Fruit fly (Drosophila melanogaster): ENCODE data around the gene CG31817.

dm6 chr2L:16374691-16375090 is 37.0 kb upstream of the CG31817 start:
- TF ChIP-seq ttk (optimal IDR thresholded peaks at IDR 0.05) = no peak
- no peak for TF ChIP-seq insv (optimal IDR thresholded peaks at IDR 0.05)
- no peak for TF ChIP-seq psq (optimal IDR thresholded peaks at IDR 0.05)
- TF ChIP-seq h (optimal IDR thresholded peaks at IDR 0.05) = no peak
- no peak for TF ChIP-seq Sin3A (optimal IDR thresholded peaks at IDR 0.05)
- no peak for TF ChIP-seq Myc (optimal IDR thresholded peaks at IDR 0.05)

Measured in Kc167 (cell line).